Worm (Caenorhabditis elegans): ENCODE data around the gene fmil-1.
A peak's percentile ranks its signal among the peaks of the same experiment; 100 is the strongest.

fmil-1 gene

DNA sequence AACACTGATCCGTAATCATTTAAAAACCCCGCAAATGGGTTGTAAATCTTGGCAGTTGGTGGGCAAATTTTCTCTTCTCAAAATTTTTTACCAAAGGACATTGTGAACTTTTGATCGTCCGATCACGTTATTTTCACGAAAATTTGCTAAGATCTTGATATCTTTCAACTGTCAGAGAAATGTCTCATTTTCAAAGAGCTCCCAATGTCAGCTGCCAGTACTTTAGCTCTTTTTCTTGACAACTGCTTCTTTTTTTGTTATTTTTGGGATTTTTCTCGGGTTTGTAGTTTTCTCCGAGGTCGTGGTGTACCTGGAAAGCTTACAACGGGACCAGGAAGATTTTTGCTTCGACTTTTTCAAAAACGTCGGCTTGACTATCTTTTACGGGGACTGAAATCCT, 12.6 kb downstream of the fmil-1 start:
- TF ChIP-seq fos-1 (tag; optimal IDR thresholded peaks at IDR 0.05) (no peak), nhr-11 (tag; optimal IDR thresholded peaks at IDR 0.05) (peak; percentile 52), gei-8 (GFP tag; optimal IDR thresholded peaks at IDR 0.05) (no peak), aha-1 (tag) (peak; percentile 87), daf-16 (GFP tag; optimal IDR thresholded peaks at IDR 0.05) (peak in 1 of 2 experiments; percentile 66), daf-16 (tag; optimal IDR thresholded peaks at IDR 0.05) (no peak), hif-1 (tag; optimal IDR thresholded peaks at IDR 0.05) (peak in 1 of 2 experiments; percentile 2), unc-62 (GFP tag; optimal IDR thresholded peaks at IDR 0.05 in 1 of 2) (peak in 1 of 2 experiments; percentile 60), unc-62 (tag; optimal IDR thresholded peaks at IDR 0.05) (no peak)

DNA sequence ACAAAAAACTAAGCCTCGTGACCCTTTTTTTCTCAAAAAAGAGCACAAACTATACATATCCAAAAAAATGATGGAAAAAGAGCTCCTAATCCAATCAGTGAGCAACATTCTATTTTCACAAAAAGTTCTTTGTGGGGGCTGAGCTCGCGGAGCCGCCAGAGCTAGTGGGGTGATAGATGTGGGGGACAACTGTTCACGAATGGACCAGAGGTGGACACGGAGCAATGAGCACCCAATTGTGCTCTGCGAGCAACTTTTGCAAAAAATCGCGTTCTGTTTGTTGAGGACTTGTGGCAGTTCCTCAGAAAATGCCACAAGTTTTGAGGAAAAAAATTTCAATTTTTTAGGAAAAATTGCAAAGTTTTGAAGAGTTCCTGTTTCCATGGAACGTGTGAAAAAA, 13.7 kb downstream of the fmil-1 start:
- TF ChIP-seq spr-3 (GFP tag; optimal IDR thresholded peaks at IDR 0.05) (no peak), ceh-32 (tag; optimal IDR thresholded peaks at IDR 0.05; ENCODE audit: poor library complexity) (no peak), nhr-25 (tag; optimal IDR thresholded peaks at IDR 0.05; ENCODE audit: borderline replicate concordance, insufficient read depth) (no peak), zfp-3 (GFP tag; conservative IDR thresholded peaks at IDR 0.05) (no peak), tra-1 (GFP tag; IDR thresholded peaks at IDR 0.05) (no peak), nhr-76 (tag; optimal IDR thresholded peaks at IDR 0.05) (no peak), hlh-11 (tag; optimal IDR thresholded peaks at IDR 0.05) (no peak), skn-1 (tag; optimal IDR thresholded peaks at IDR 0.05) (no peak), nhr-11 (tag; optimal IDR thresholded peaks at IDR 0.05) (no peak), ceh-28 (tag; optimal IDR thresholded peaks at IDR 0.05) (no peak), mdt-29 (GFP tag; IDR thresholded peaks at IDR 0.05) (no peak), daf-8 (GFP tag; IDR thresholded peaks at IDR 0.05) (no peak)

DNA sequence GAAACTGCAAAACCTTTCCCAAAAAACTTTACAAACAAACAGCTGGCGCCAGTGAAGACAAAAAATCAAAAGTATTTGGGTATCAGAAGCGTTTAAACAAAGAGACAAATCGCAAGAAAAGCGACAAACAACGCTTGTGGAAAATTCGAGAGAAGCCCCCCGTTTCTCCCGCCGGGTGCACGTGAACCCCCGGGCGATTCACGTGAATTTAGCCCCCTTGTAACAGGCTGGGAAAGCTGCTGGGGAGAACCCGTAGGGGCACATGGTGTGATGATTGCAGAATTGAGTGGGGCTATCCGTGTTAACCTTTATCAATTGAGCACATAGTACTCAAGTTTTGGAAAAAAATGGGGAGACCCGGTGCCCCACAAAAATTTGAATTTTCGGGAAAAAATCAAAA, 14.3 kb downstream of the fmil-1 start:
- TF ChIP-seq F49E8.2 (tag; optimal IDR thresholded peaks at IDR 0.05; ENCODE audit: borderline replicate concordance) (no peak), F37D6.2 (tag; optimal IDR thresholded peaks at IDR 0.05) (no peak), Y75B8A.6 (GFP tag; IDR thresholded peaks at IDR 0.05) (0 out of 2 replicates have a peak, but pooled peaks have one; percentile 42), mxl-2 (GFP tag; conservative IDR thresholded peaks at IDR 0.05) (peak; percentile 98), lin-15B (tag; optimal IDR thresholded peaks at IDR 0.05) (no peak), ceh-44 (GFP tag; IDR thresholded peaks at IDR 0.05) (no peak), daf-16 (GFP tag; optimal IDR thresholded peaks at IDR 0.05) (peak in 1 of 2 experiments; percentile 90), daf-16 (tag; optimal IDR thresholded peaks at IDR 0.05) (peak; percentile 82), dmd-6 (GFP tag; IDR thresholded peaks at IDR 0.05) (peak; percentile 80), saeg-2 (GFP tag; IDR thresholded peaks at IDR 0.05) (peak; percentile 68; the same call in 1 of the 2 replicates), aly-2 (tag; optimal IDR thresholded peaks at IDR 0.05) (no peak), spr-1 (tag; optimal IDR thresholded peaks at IDR 0.05) (no peak), zfp-2 (tag; optimal IDR thresholded peaks at IDR 0.05) (no peak), nhr-28 (tag; optimal IDR thresholded peaks at IDR 0.05) (peak; percentile 53), tra-1 (GFP tag; IDR thresholded peaks at IDR 0.05) (peak; percentile 74), lin-38 (GFP tag; IDR thresholded peaks at IDR 0.05) (peak; percentile 45; the same call in 1 of the 2 replicates), lin-1 (GFP tag; IDR thresholded peaks at IDR 0.05) (peak; percentile 53; the same call in 1 of the 2 replicates), hlh-30 (tag; optimal IDR thresholded peaks at IDR 0.05; ENCODE audit: insufficient read depth) (peak; percentile 89), nhr-25 (tag; optimal IDR thresholded peaks at IDR 0.05; ENCODE audit: borderline replicate concordance, insufficient read depth) (peak; percentile 53), ceh-32 (tag; optimal IDR thresholded peaks at IDR 0.05; ENCODE audit: poor library complexity) (no peak), ces-1 (GFP tag; optimal IDR thresholded peaks at IDR 0.05) (no peak), dmd-8 (GFP tag; IDR thresholded peaks at IDR 0.05) (no peak), dpl-1 (GFP tag; optimal IDR thresholded peaks at IDR 0.05) (peak; percentile 24), F26F4.8 (GFP tag; conservative IDR thresholded peaks at IDR 0.05) (no peak), mdl-1 (tag; optimal IDR thresholded peaks at IDR 0.05) (peak; percentile 73 to 79), unc-39 (tag; optimal IDR thresholded peaks at IDR 0.05) (no peak), daf-12 (tag; optimal IDR thresholded peaks at IDR 0.05) (no peak), lin-13 (GFP tag; optimal IDR thresholded peaks at IDR 0.05) (no peak), lin-29 (GFP tag; IDR thresholded peaks at IDR 0.05) (no peak), Y48G9A.11 (GFP tag; IDR thresholded peaks at IDR 0.05) (no peak), pqm-1 (tag; optimal IDR thresholded peaks at IDR 0.05) (no peak), lsy-2 (tag; optimal IDR thresholded peaks at IDR 0.05) (peak in 1 of 2 experiments; percentile 48)
